Worm (Caenorhabditis elegans): ENCODE data around the gene sel-5.

The sel-5 gene

DNA sequence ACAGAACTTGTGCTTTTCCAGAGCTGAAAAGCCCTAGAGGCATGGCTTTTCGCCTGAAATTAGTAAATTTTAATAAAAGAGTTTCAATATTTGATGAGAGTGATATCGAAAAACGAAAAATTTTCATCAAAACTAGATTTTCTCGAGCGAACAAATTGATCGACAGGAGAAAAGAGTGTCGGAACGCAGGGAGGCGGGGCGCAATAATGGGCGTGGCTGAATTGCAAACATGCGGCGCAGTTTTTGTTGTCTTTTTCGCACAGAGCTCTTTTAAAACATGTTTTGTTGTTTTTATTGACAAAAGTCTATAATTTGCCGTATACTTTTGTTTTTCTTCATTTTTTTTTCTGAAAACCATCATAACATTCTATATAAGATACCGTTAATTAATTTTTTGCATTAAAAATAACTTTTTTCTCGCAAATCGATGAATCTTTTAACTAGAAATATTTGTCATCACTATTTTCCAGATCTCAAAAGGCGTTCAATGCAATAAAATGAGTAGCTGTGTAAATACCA lies at the start of gene sel-5, which contains the start of gene wdr-48:
TSS of gene sel-5 (minus strand) at position 53 of the 519 bp plus-strand sequence.
TSS of gene wdr-48 (plus strand) at position 469 of the 519 bp plus-strand sequence.
- peak; percentile 5 for TF ChIP-seq rbr-2 (tag; optimal IDR thresholded peaks at IDR 0.05)
- peak; percentile 22 for TF ChIP-seq nhr-6 (tag; optimal IDR thresholded peaks at IDR 0.05)
- no peak for TF ChIP-seq fos-1 (tag; optimal IDR thresholded peaks at IDR 0.05)
- TF ChIP-seq madf-5 (GFP tag; IDR thresholded peaks at IDR 0.05) = no peak
- TF ChIP-seq nhr-10 (tag; optimal IDR thresholded peaks at IDR 0.05) = no peak
- no peak for TF ChIP-seq skn-1 (tag; optimal IDR thresholded peaks at IDR 0.05)
- TF ChIP-seq Y75B8A.6 (GFP tag; IDR thresholded peaks at IDR 0.05) = no peak
- TF ChIP-seq nhr-76 (tag; optimal IDR thresholded peaks at IDR 0.05) = no peak
- TF ChIP-seq madf-9 (GFP tag; conservative IDR thresholded peaks at IDR 0.05) = no peak
- peak; percentile 66 for TF ChIP-seq mes-2 (tag; optimal IDR thresholded peaks at IDR 0.05; ENCODE audit: poor library complexity, severe bottlenecking)
- TF ChIP-seq lin-1 (GFP tag; IDR thresholded peaks at IDR 0.05) = no peak
- TF ChIP-seq mdt-29 (GFP tag; IDR thresholded peaks at IDR 0.05) = no peak
- no peak for TF ChIP-seq mxl-2 (GFP tag; conservative IDR thresholded peaks at IDR 0.05)
- no peak for TF ChIP-seq duxl-1 (tag; optimal IDR thresholded peaks at IDR 0.05; ENCODE audit: poor library complexity)
- no peak for TF ChIP-seq lin-29 (GFP tag; IDR thresholded peaks at IDR 0.05)
- TF ChIP-seq ceh-20 (GFP tag; IDR thresholded peaks at IDR 0.05) = no peak
- no peak for TF ChIP-seq daf-8 (GFP tag; IDR thresholded peaks at IDR 0.05)
- TF ChIP-seq nhr-237 (tag; optimal IDR thresholded peaks at IDR 0.05) = no peak
- no peak for TF ChIP-seq dmd-8 (GFP tag; IDR thresholded peaks at IDR 0.05)
- TF ChIP-seq set-16 (GFP tag; IDR thresholded peaks at IDR 0.05) = no peak
- TF ChIP-seq ceh-32 (tag; optimal IDR thresholded peaks at IDR 0.05; ENCODE audit: poor library complexity) = no peak
- no peak for TF ChIP-seq ZK337.2 (GFP tag; IDR thresholded peaks at IDR 0.05)
- TF ChIP-seq Y5F2A.4 (GFP tag; optimal IDR thresholded peaks at IDR 0.05) = no peak
- no peak for TF ChIP-seq pqm-1 (tag; optimal IDR thresholded peaks at IDR 0.05)
- no peak for TF ChIP-seq fkh-10 (GFP tag; optimal IDR thresholded peaks at IDR 0.05)
- peak; percentile 55 for TF ChIP-seq mep-1 (tag; optimal IDR thresholded peaks at IDR 0.05)
- no peak for TF ChIP-seq daf-12 (tag; optimal IDR thresholded peaks at IDR 0.05)
- TF ChIP-seq aha-1 (tag) = no peak
- peak; percentile 38 for TF ChIP-seq nhr-28 (tag; optimal IDR thresholded peaks at IDR 0.05)
- TF ChIP-seq zip-2 (tag; optimal IDR thresholded peaks at IDR 0.05) = no peak
- TF ChIP-seq php-3 (GFP tag; IDR thresholded peaks at IDR 0.05) = no peak
- no peak for TF ChIP-seq lin-15B (tag; optimal IDR thresholded peaks at IDR 0.05)
- no peak for TF ChIP-seq lim-7 (GFP tag; IDR thresholded peaks at IDR 0.05)
- TF ChIP-seq unc-130 (GFP tag; optimal IDR thresholded peaks at IDR 0.05) = no peak
- TF ChIP-seq F49E8.2 (tag; optimal IDR thresholded peaks at IDR 0.05; ENCODE audit: borderline replicate concordance) = no peak
- no peak for TF ChIP-seq ama-1 (optimal IDR thresholded peaks at IDR 0.05)
- TF ChIP-seq R02D3.7 (tag; optimal IDR thresholded peaks at IDR 0.05) = no peak
- TF ChIP-seq nhr-111 (GFP tag; optimal IDR thresholded peaks at IDR 0.05) = no peak
- TF ChIP-seq nhr-11 (tag; optimal IDR thresholded peaks at IDR 0.05) = no peak
- no peak for TF ChIP-seq dmd-9 (GFP tag; IDR thresholded peaks at IDR 0.05)
- TF ChIP-seq zfp-2 (tag; optimal IDR thresholded peaks at IDR 0.05) = no peak
- TF ChIP-seq F10B5.3 (tag; optimal IDR thresholded peaks at IDR 0.05) = no peak
- no peak for TF ChIP-seq ZK546.5 (tag; optimal IDR thresholded peaks at IDR 0.05)
- TF ChIP-seq egl-43 (GFP tag; IDR thresholded peaks at IDR 0.05) = no peak
- no peak for TF ChIP-seq hif-1 (tag; optimal IDR thresholded peaks at IDR 0.05)
- TF ChIP-seq sdz-12 (GFP tag; optimal IDR thresholded peaks at IDR 0.05) = no peak
- no peak for TF ChIP-seq daf-16 (GFP tag; optimal IDR thresholded peaks at IDR 0.05)
- TF ChIP-seq daf-16 (tag; optimal IDR thresholded peaks at IDR 0.05) = peak; percentile 33
- TF ChIP-seq zfp-3 (GFP tag; conservative IDR thresholded peaks at IDR 0.05) = no peak
- TF ChIP-seq arid-1 (GFP tag; conservative IDR thresholded peaks at IDR 0.05) = no peak
- TF ChIP-seq Y48G9A.11 (GFP tag; IDR thresholded peaks at IDR 0.05) = no peak
- TF ChIP-seq snpc-1.2 (GFP tag; IDR thresholded peaks at IDR 0.05) = no peak
- no peak for TF ChIP-seq Y105C5A.15 (GFP tag; IDR thresholded peaks at IDR 0.05)
